Worm (Caenorhabditis elegans): ENCODE data around the gene gur-4.

DNA sequence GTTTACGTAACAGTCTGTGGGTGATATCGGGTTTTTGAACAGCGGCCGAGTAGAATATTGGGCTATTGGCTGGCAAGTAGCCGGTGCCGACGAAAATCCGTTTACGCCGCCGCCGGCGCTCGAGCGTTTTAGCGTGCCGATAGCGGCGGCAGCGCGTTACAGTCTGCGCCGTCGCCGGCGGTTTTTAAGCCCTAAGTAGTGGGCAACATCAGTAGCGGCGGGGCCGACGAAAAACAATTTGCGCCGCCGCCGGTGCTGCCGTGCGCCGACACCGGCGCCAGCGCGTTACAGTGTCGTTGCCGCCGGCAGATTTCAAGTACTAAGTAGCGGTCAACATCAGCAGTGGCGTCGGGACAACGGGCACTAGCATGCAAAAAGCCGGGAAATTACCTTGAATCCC lies 8.7 kb upstream of the gur-4 start:
- TF ChIP-seq nhr-77 (tag; optimal IDR thresholded peaks at IDR 0.05) = no peak
- TF ChIP-seq spr-3 (GFP tag; optimal IDR thresholded peaks at IDR 0.05) = no peak
- no peak for TF ChIP-seq lir-3 (tag; optimal IDR thresholded peaks at IDR 0.05)
- no peak for TF ChIP-seq ztf-11 (tag; optimal IDR thresholded peaks at IDR 0.05)
- no peak for TF ChIP-seq nhr-6 (tag; optimal IDR thresholded peaks at IDR 0.05)
- TF ChIP-seq ces-1 (GFP tag; optimal IDR thresholded peaks at IDR 0.05) = no peak
- no peak for TF ChIP-seq snpc-4 (tag; optimal IDR thresholded peaks at IDR 0.05)
- TF ChIP-seq nhr-237 (tag; optimal IDR thresholded peaks at IDR 0.05) = no peak
